Worm (Caenorhabditis elegans) whole organism, L4/young adult: Measurements from ENCODE around the gene twk-3.

Experiments used
- dao-5 ChIP-seq: sonication (generic microtip); optimal IDR thresholded peaks from 2 replicates; lab custom pipeline; 2016; ENCODE audit warnings: missing genotype, missing genetic modification characterization, moderate library complexity, missing compliant biosample characterization
- him-1 ChIP-seq: sonication (generic microtip); optimal IDR thresholded peaks from 2 replicates; lab custom pipeline; 2016; ENCODE audit warnings: missing genotype, missing genetic modification reagents, missing genetic modification characterization, missing compliant biosample characterization

DNA sequence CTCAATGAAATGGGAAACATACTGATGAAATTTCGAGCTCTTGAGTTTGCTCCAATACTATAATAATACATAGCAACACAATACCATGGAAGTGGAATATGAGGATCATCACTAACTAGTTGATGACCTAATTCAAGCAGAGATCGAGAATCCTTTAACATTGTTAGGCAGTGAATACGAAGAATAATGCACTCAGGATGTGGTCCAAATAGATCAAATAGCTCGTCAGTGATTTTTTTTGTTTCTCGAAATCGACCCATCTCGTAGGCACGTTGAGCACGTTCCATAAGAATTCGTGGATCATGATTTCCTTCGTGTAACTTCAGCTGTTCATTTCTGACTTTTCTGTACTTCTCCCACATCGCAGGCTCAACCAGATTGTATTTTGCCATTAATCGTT is 51.7 kb downstream of the twk-3 start:
- TF ChIP-seq him-1 (tag; lab: Kevin White, UChicago) = no peak
- no peak for TF ChIP-seq dao-5 (tag; lab: Kevin White, UChicago)
